Worm (Caenorhabditis elegans) whole organism, L2 larva: Measurements from ENCODE around the gene B0563.10.

Experiments
- C34F6.9 ChIP-seq: fragments of 150-350 bp; optimal IDR thresholded peaks from 2 replicates; lab custom pipeline; 2014; ENCODE audit warnings: missing biosample characterization, missing genetic modification characterization
- ama-1 ChIP-seq: fragments of 150-350 bp; optimal IDR thresholded peaks from 2 replicates; lab custom pipeline; 2018; ENCODE audit warnings: inconsistent platforms
- crh-2 ChIP-seq: sonication (generic microtip); optimal IDR thresholded peaks from 2 replicates; lab custom pipeline; 2017; ENCODE audit warnings: missing biosample characterization, missing genetic modification characterization
- dmd-4 ChIP-seq: sonication (generic microtip); optimal IDR thresholded peaks from 2 replicates; lab custom pipeline; 2017; ENCODE audit warnings: missing biosample characterization, missing genetic modification characterization
- lin-13 ChIP-seq: fragments of 150-350 bp; optimal IDR thresholded peaks from 2 replicates; lab custom pipeline; 2014; ENCODE audit warnings: missing biosample characterization, missing genetic modification reagents, missing genetic modification characterization
- mdl-1 ChIP-seq, 2 experiments: fragments of 150-350 bp in 1 of 2; sonication (generic microtip) in 1 of 2; optimal IDR thresholded peaks; 2 replicates each; lab custom pipeline; 2017; ENCODE audit warnings: missing biosample characterization in 2 of 2, missing genetic modification characterization in 2 of 2
- nhr-21 ChIP-seq: fragments of 150-350 bp; optimal IDR thresholded peaks from 2 replicates; lab custom pipeline; 2014; ENCODE audit warnings: missing biosample characterization, missing genetic modification characterization
- nhr-25 ChIP-seq: fragments of 150-350 bp; sonication (generic microtip); optimal IDR thresholded peaks from 3 replicates; lab custom pipeline; 2014; ENCODE audit warnings: missing biosample characterization, missing genetic modification characterization
- nhr-77 ChIP-seq: fragments of 150-350 bp; optimal IDR thresholded peaks from 2 replicates; lab custom pipeline; 2014; ENCODE audit warnings: missing biosample characterization, missing genetic modification characterization
- unc-62 ChIP-seq: fragments of 150-350 bp; optimal IDR thresholded peaks from 2 replicates; lab custom pipeline; 2014; ENCODE audit warnings: missing biosample characterization, missing genetic modification reagents, missing genetic modification characterization
- ztf-4 ChIP-seq: fragments of 150-350 bp; optimal IDR thresholded peaks from 2 replicates; lab custom pipeline; 2014; ENCODE audit warnings: missing biosample characterization, missing genetic modification characterization

Gene B0563.10

ce11 chrX:9118741-9119140, 48.3 kb downstream of the B0563.10 start:
- peak; percentile 47 for TF ChIP-seq nhr-25 (tag; lab: Kevin White, UChicago)
- TF ChIP-seq C34F6.9 (tag; lab: Kevin White, UChicago), result peak; percentile 7

ce11 chrX:9117541-9117940, 49.5 kb downstream of the B0563.10 start:
- TF ChIP-seq dmd-4 (tag; lab: Kevin White, UChicago), result no peak
- no peak for TF ChIP-seq nhr-77 (tag; lab: Kevin White, UChicago)
- no peak for TF ChIP-seq lin-13
- TF ChIP-seq nhr-25 (tag; lab: Kevin White, UChicago), result no peak
- no peak for TF ChIP-seq unc-62 (GFP tag; lab: Kevin White, UChicago)
- TF ChIP-seq mdl-1 (tag; optimal IDR thresholded peaks at IDR 0.05; lab: Kevin White, UChicago), result no peak
- no peak for TF ChIP-seq ztf-4 (tag; lab: Kevin White, UChicago)
- no peak for TF ChIP-seq ama-1 (lab: Kevin White, UChicago)
- no peak for TF ChIP-seq nhr-21
- TF ChIP-seq crh-2 (tag; lab: Kevin White, UChicago), result no peak
